Worm (Caenorhabditis elegans) whole organism, L4/young adult: Measurements from ENCODE around the gene ZK546.5.

Source experiments
- dao-5 ChIP-seq: sonication (generic microtip); optimal IDR thresholded peaks from 2 replicates; lab custom pipeline; 2016; ENCODE audit warnings: missing genotype, missing genetic modification characterization, moderate library complexity, missing compliant biosample characterization
- him-1 ChIP-seq: sonication (generic microtip); optimal IDR thresholded peaks from 2 replicates; lab custom pipeline; 2016; ENCODE audit warnings: missing genotype, missing genetic modification reagents, missing genetic modification characterization, missing compliant biosample characterization

DNA sequence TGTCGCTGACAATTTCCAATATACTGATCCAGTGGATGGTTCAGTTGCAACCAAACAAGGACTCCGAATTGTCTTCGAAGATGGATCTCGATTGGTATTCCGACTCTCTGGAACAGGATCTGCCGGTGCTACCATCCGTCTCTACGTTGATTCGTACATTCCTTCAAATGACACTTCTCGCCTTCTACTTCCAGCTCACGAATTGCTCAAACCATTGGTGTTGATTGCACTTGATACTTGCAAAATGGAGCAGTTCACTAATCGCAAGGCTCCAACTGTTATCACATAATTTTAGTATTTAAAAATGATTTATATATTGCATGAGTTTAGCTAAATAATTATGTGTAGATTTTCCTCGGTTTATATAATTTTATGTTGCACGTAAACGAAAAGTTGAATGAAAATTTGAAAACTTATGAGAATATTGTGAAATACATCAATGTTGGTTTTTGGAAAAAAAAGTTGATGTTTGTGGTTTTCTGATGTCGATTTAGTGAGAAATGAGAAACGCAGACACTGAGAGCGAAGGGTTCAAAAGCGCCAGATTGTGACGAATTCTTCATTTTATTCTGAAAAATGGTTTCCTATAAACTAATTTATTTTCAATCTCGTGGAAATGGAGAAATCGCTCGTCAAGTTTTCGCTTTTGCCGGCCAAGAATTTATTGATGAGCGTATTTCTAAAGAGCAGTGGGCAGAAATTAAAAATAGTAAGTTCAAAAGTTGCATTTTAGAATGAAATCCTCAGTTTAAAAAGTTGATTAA lies 44.4 kb upstream of the ZK546.5 start, which contains the start of gene gst-9:
- TF ChIP-seq him-1 (tag; lab: Kevin White, UChicago) (no peak), dao-5 (no peak)
